Comparison of ENCODE assay signal across 2 fruit fly cellular contexts in the genomic region with DNA sequence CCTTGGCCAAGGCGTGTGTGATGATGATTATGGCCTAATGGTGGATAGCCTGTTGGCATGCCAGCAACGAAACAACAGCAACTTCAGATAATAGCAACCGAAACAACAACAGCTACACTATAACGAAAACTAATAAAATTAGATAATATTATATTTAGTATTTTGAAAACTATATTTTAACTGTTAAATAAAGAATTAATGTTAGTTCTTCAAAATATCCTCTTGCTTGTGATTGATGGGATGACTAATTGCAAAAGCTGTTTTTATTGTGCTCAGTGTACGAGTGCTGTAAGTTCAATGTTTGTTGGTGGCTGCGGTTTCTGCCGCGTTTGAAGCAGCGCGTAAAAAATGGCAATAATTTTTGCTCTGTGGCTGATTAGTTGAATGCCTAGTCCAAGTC.
TF ChIP-seq lines count a peak whose summit lies in the region.

No protein-coding gene starts in this region.

TF ChIP-seq in whole organism, embryonic, 481 proteins besides CTCF, POLR2A, EP300 and RAD21 (continued from another document):
- TF ChIP-seq fru (optimal IDR thresholded peaks at IDR 0.05; lab: Kevin White, UChicago) (no peak), Atf6 (GFP tag; IDR thresholded peaks at IDR 0.05; lab: Robert Waterston, UW) (no peak), CG8944 (GFP tag; optimal IDR thresholded peaks at IDR 0.05; lab: Kevin White, UChicago) (no peak), bsh (GFP tag; optimal IDR thresholded peaks at IDR 0.05; lab: Kevin White, UChicago) (peak; percentile 15 to 56), ken (GFP tag; IDR thresholded peaks at IDR 0.05; lab: Robert Waterston, UW) (0 out of 3 replicates have a peak, but pooled peaks have one; percentile 6), phol (tag; optimal IDR thresholded peaks at IDR 0.05; lab: Kevin White, UChicago) (peak; percentile 7), inv (GFP tag; IDR thresholded peaks at IDR 0.05; lab: Robert Waterston, UW; ENCODE audit: partially characterized antibody) (no peak), Blimp-1 (GFP tag; optimal IDR thresholded peaks at IDR 0.05; lab: Kevin White, UChicago) (peak; percentile 18), row (GFP tag; IDR thresholded peaks at IDR 0.05; lab: Robert Waterston, UW) (0 out of 3 replicates have a peak, but pooled peaks have one; percentile 17), CG11504 (tag; optimal IDR thresholded peaks at IDR 0.05; lab: Kevin White, UChicago) (peak; percentile 26), CG34224 (GFP tag; IDR thresholded peaks at IDR 0.05; lab: Robert Waterston, UW; ENCODE audit: partially characterized antibody) (no peak), usp (GFP tag; optimal IDR thresholded peaks at IDR 0.05; lab: Kevin White, UChicago) (no peak), CG10565 (GFP tag; optimal IDR thresholded peaks at IDR 0.05; lab: Kevin White, UChicago) (no peak), CG17568 (GFP tag; optimal IDR thresholded peaks at IDR 0.05; lab: Kevin White, UChicago) (no peak)

TF ChIP-seq in whole organism, prepupa, 60 proteins besides CTCF, POLR2A, EP300 and RAD21 (continued from another document):
- TF ChIP-seq CG11762 (GFP tag; optimal IDR thresholded peaks at IDR 0.05; lab: Kevin White, UChicago; ENCODE audit: insufficient read depth) = peak; percentile 2
- no peak for TF ChIP-seq Sox15 (GFP tag; optimal IDR thresholded peaks at IDR 0.05; lab: Kevin White, UChicago)
- TF ChIP-seq Lpt (GFP tag; optimal IDR thresholded peaks at IDR 0.05; lab: Kevin White, UChicago) = peak; percentile 31
- peak; percentile 83 for TF ChIP-seq Eip78C (GFP tag; lab: Kevin White, UChicago)
- TF ChIP-seq CG6808 (GFP tag; optimal IDR thresholded peaks at IDR 0.05; lab: Kevin White, UChicago) = peak; percentile 16
- TF ChIP-seq Hr39 (GFP tag; optimal IDR thresholded peaks at IDR 0.05; lab: Kevin White, UChicago) = no peak
- peak; percentile 71 for TF ChIP-seq CG6163 (GFP tag; IDR thresholded peaks at IDR 0.05; lab: Robert Waterston, UW)
- TF ChIP-seq CG8319 (GFP tag; optimal IDR thresholded peaks at IDR 0.05; lab: Kevin White, UChicago) = no peak
- TF ChIP-seq CG7368 (GFP tag; optimal IDR thresholded peaks at IDR 0.05; lab: Kevin White, UChicago) = no peak
- TF ChIP-seq CG31627 (GFP tag; optimal IDR thresholded peaks at IDR 0.05; lab: Kevin White, UChicago) = no peak
- TF ChIP-seq dac (GFP tag; optimal IDR thresholded peaks at IDR 0.05; lab: Kevin White, UChicago) = no peak
- TF ChIP-seq Ets96B (tag; optimal IDR thresholded peaks at IDR 0.05; lab: Kevin White, UChicago) = peak; percentile 55
- TF ChIP-seq CG4318 (GFP tag; optimal IDR thresholded peaks at IDR 0.05; lab: Kevin White, UChicago) = peak; percentile 13
- TF ChIP-seq CG32006 (GFP tag; optimal IDR thresholded peaks at IDR 0.05; lab: Kevin White, UChicago) = peak; percentile 70
- no peak for TF ChIP-seq svp (GFP tag; lab: Kevin White, UChicago)
- no peak for TF ChIP-seq topi (GFP tag; optimal IDR thresholded peaks at IDR 0.05; lab: Kevin White, UChicago)
- TF ChIP-seq lz (GFP tag; optimal IDR thresholded peaks at IDR 0.05; lab: Kevin White, UChicago) = no peak
- TF ChIP-seq CG6854 (GFP tag; optimal IDR thresholded peaks at IDR 0.05; lab: Kevin White, UChicago) = no peak
- TF ChIP-seq CG10669 (GFP tag; optimal IDR thresholded peaks at IDR 0.05; lab: Kevin White, UChicago) = peak; percentile 33
- no peak for TF ChIP-seq Blimp-1 (GFP tag; optimal IDR thresholded peaks at IDR 0.05; lab: Kevin White, UChicago)
- TF ChIP-seq Eip75B (GFP tag; optimal IDR thresholded peaks at IDR 0.05; lab: Kevin White, UChicago) = no peak
- TF ChIP-seq CG34406 (GFP tag; optimal IDR thresholded peaks at IDR 0.05; lab: Kevin White, UChicago) = peak; percentile 7
- no peak for TF ChIP-seq esn (GFP tag; optimal IDR thresholded peaks at IDR 0.05; lab: Kevin White, UChicago)
- TF ChIP-seq Hr38 (GFP tag; optimal IDR thresholded peaks at IDR 0.05; lab: Kevin White, UChicago) = no peak
- TF ChIP-seq Met (GFP tag; optimal IDR thresholded peaks at IDR 0.05; lab: Kevin White, UChicago) = no peak
- TF ChIP-seq fkh (GFP tag; optimal IDR thresholded peaks at IDR 0.05; lab: Kevin White, UChicago) = no peak
- TF ChIP-seq Eip93F (GFP tag; optimal IDR thresholded peaks at IDR 0.05; lab: Kevin White, UChicago) = no peak
- peak; percentile 8 for TF ChIP-seq CG6276 (GFP tag; optimal IDR thresholded peaks at IDR 0.05; lab: Kevin White, UChicago)
- no peak for TF ChIP-seq Sox14 (GFP tag; optimal IDR thresholded peaks at IDR 0.05; lab: Kevin White, UChicago)
- no peak for TF ChIP-seq Sox102F (GFP tag; optimal IDR thresholded peaks at IDR 0.05; lab: Kevin White, UChicago)
